Fruit fly (Drosophila melanogaster) whole organism, embryonic: ENCODE measurements around the gene CG33111.

Source experiments
- Bdp1 ChIP-seq: fragments of 200-800 bp; sonication (Bioruptor generic); optimal IDR thresholded peaks from 3 replicates; lab custom pipeline; 2016; ENCODE audit warnings: missing biosample characterization, missing genetic modification characterization
- CG10565 ChIP-seq: fragments of 200-800 bp; sonication (Bioruptor generic); optimal IDR thresholded peaks from 3 replicates; lab custom pipeline; 2016; ENCODE audit warnings: missing biosample characterization, mild to moderate bottlenecking, missing genetic modification characterization
- CG11696 ChIP-seq: fragments of 200-800 bp; sonication (Bioruptor generic); IDR thresholded peaks from 2 replicates; pipeline ENCODE4 v1.3.6; 2022; ENCODE audit warnings: missing biosample characterization, missing genetic modification characterization
- CG12071 ChIP-seq: fragments of 200-800 bp; sonication (Bioruptor generic); optimal IDR thresholded peaks from 3 replicates; lab custom pipeline; 2018; ENCODE audit warnings: missing biosample characterization, mild to moderate bottlenecking, missing genetic modification characterization
- CG12155 ChIP-seq: fragments of 200-800 bp; sonication (Bioruptor generic); optimal IDR thresholded peaks from 3 replicates; lab custom pipeline; 2016; ENCODE audit warnings: missing biosample characterization, missing genetic modification characterization
- CG12236 ChIP-seq: fragments of 200-800 bp; sonication (Bioruptor generic); optimal IDR thresholded peaks from 2 replicates; lab custom pipeline; 2016; ENCODE audit warnings: missing biosample characterization, missing genetic modification characterization
- CG1233 ChIP-seq: fragments of 200-800 bp; sonication (Bioruptor generic); optimal IDR thresholded peaks from 4 replicates; lab custom pipeline; 2018; ENCODE audit warnings: missing biosample characterization, mild to moderate bottlenecking, missing genetic modification characterization
- CG13287 ChIP-seq: fragments of 200-800 bp; sonication (Bioruptor generic); IDR thresholded peaks from 2 replicates; pipeline ENCODE4 v1.3.6; 2022; ENCODE audit warnings: missing biosample characterization, missing genetic modification characterization; ENCODE audit not compliant: partially characterized antibody
- CG14667 ChIP-seq: fragments of 200-800 bp; sonication (Bioruptor generic); IDR thresholded peaks from 2 replicates; pipeline ENCODE4 v1.3.6; 2022; ENCODE audit warnings: missing biosample characterization, missing genetic modification characterization
- CG15514 ChIP-seq: fragments of 200-800 bp; sonication (Bioruptor generic); optimal IDR thresholded peaks from 3 replicates; lab custom pipeline; 2017; ENCODE audit warnings: missing biosample characterization, missing genetic modification characterization, mild to moderate bottlenecking, moderate library complexity, missing genetic modification reagents
- CG17186 ChIP-seq: fragments of 200-800 bp; sonication (Bioruptor generic); optimal IDR thresholded peaks from 3 replicates; lab custom pipeline; 2017; ENCODE audit warnings: missing biosample characterization, missing genetic modification reagents, missing genetic modification characterization
- CG17568 ChIP-seq: fragments of 200-800 bp; sonication (Bioruptor generic); optimal IDR thresholded peaks from 2 replicates; lab custom pipeline; 2018; ENCODE audit warnings: missing biosample characterization, mild to moderate bottlenecking, missing genetic modification characterization, moderate library complexity
- CG17612 ChIP-seq: fragments of 200-800 bp; sonication (Bioruptor generic); IDR thresholded peaks from 2 replicates; pipeline ENCODE4 v1.3.6; 2022; ENCODE audit warnings: missing biosample characterization, missing genetic modification characterization
- CG2889 ChIP-seq: fragments of 200-800 bp; sonication (Bioruptor generic); IDR thresholded peaks from 3 replicates; pipeline ENCODE4 v1.3.6; 2022; ENCODE audit warnings: missing biosample characterization, missing genetic modification characterization
- CG4328 ChIP-seq: fragments of 200-800 bp; sonication (Bioruptor generic); optimal IDR thresholded peaks from 3 replicates; lab custom pipeline; 2017; ENCODE audit warnings: missing biosample characterization, missing genetic modification reagents, missing genetic modification characterization
- CG7963 ChIP-seq: fragments of 200-800 bp; sonication (Bioruptor generic); IDR thresholded peaks from 3 replicates; pipeline ENCODE4 v1.3.6; 2022; ENCODE audit warnings: missing biosample characterization, missing genetic modification characterization; ENCODE audit not compliant: partially characterized antibody
- CG7987 ChIP-seq: fragments of 200-800 bp; sonication (Bioruptor generic); optimal IDR thresholded peaks from 2 replicates; lab custom pipeline; 2018; ENCODE audit warnings: missing biosample characterization, mild to moderate bottlenecking, missing genetic modification characterization, moderate library complexity
- CG9727 ChIP-seq: fragments of 200-800 bp; sonication (Bioruptor generic); optimal IDR thresholded peaks from 3 replicates; lab custom pipeline; 2017; ENCODE audit warnings: missing biosample characterization, mild to moderate bottlenecking, missing genetic modification characterization
- CHES-1-like ChIP-seq: fragments of 200-800 bp; sonication (Bioruptor generic); optimal IDR thresholded peaks from 2 replicates; lab custom pipeline; 2016; ENCODE audit warnings: missing biosample characterization, missing genetic modification characterization
- CrebB ChIP-seq: fragments of 200-800 bp; sonication (Bioruptor generic); optimal IDR thresholded peaks from 3 replicates; lab custom pipeline; 2018; ENCODE audit warnings: missing biosample characterization, mild to moderate bottlenecking, missing genetic modification characterization
- Hr51 ChIP-seq, 2 experiments: fragments of 200-800 bp; sonication (Bioruptor generic); optimal IDR thresholded peaks; 2 replicates in 1 of 2; 3 replicates in 1 of 2; lab custom pipeline; 2016 to 2018; ENCODE audit warnings: missing biosample characterization in 2 of 2, missing genetic modification characterization in 2 of 2, mild to moderate bottlenecking in 1 of 2, moderate library complexity in 1 of 2
- Lhr ChIP-seq: fragments of 200-800 bp; sonication (Bioruptor generic); optimal IDR thresholded peaks from 3 replicates; lab custom pipeline; 2017; ENCODE audit warnings: mild to moderate bottlenecking, missing biosample characterization, missing genetic modification reagents, missing genetic modification characterization
- PHDP ChIP-seq: fragments of 200-800 bp; sonication (Bioruptor generic); optimal IDR thresholded peaks from 3 replicates; lab custom pipeline; 2018; ENCODE audit warnings: missing biosample characterization, mild to moderate bottlenecking, missing genetic modification characterization, moderate library complexity
- Pdp1 ChIP-seq, 2 experiments: fragments of 200-800 bp; sonication (Bioruptor generic); optimal IDR thresholded peaks; 3 replicates each; lab custom pipeline; 2016; ENCODE audit warnings: missing biosample characterization in 2 of 2, missing genetic modification characterization in 2 of 2, mild to moderate bottlenecking in 1 of 2, moderate library complexity in 1 of 2
- Sin3A ChIP-seq: fragments of >200 bp; optimal IDR thresholded peaks from 2 replicates; lab custom pipeline; 2018
- Spps ChIP-seq: fragments of 200-800 bp; sonication (Bioruptor generic); optimal IDR thresholded peaks from 2 replicates; lab custom pipeline; 2018; ENCODE audit warnings: missing biosample characterization, mild to moderate bottlenecking, missing genetic modification characterization
- Xrp1 ChIP-seq: fragments of 200-800 bp; sonication (Bioruptor generic); IDR thresholded peaks from 2 replicates; pipeline ENCODE4 v1.3.6; 2022; ENCODE audit warnings: missing biosample characterization, missing genetic modification characterization
- bsh ChIP-seq, 2 experiments: fragments of 200-800 bp; sonication (Bioruptor generic); optimal IDR thresholded peaks; 2 replicates each; lab custom pipeline; 2017 to 2018; ENCODE audit warnings: mild to moderate bottlenecking in 2 of 2, missing biosample characterization in 2 of 2, missing genetic modification characterization in 2 of 2, moderate library complexity in 1 of 2
- btn ChIP-seq: fragments of 200-800 bp; sonication (Bioruptor generic); optimal IDR thresholded peaks from 2 replicates; lab custom pipeline; 2016; ENCODE audit warnings: missing biosample characterization, missing genetic modification characterization
- cato ChIP-seq: fragments of 200-800 bp; sonication (Bioruptor generic); optimal IDR thresholded peaks from 2 replicates; lab custom pipeline; 2016; ENCODE audit warnings: missing biosample characterization, missing genetic modification characterization, borderline replicate concordance
- caup ChIP-seq: fragments of 200-800 bp; sonication (Bioruptor generic); optimal IDR thresholded peaks from 3 replicates; lab custom pipeline; 2017; ENCODE audit warnings: missing biosample characterization, mild to moderate bottlenecking, missing genetic modification characterization, moderate library complexity; ENCODE audit not compliant: severe bottlenecking
- chinmo ChIP-seq: fragments of 200-800 bp; sonication (Bioruptor generic); IDR thresholded peaks from 4 replicates; pipeline ENCODE4 v1.3.6; 2022; ENCODE audit warnings: missing biosample characterization, missing genetic modification characterization; ENCODE audit not compliant: partially characterized antibody
- chm ChIP-seq: fragments of 200-800 bp; sonication (Bioruptor generic); IDR thresholded peaks from 2 replicates; pipeline ENCODE4 v1.3.6; 2022; ENCODE audit warnings: missing biosample characterization, missing genetic modification characterization
- croc ChIP-seq: fragments of 200-800 bp; sonication (Bioruptor generic); conservative IDR thresholded peaks from 3 replicates; pipeline ENCODE4 v1.3.6; 2022; ENCODE audit warnings: missing biosample characterization, missing genetic modification characterization
- danr ChIP-seq: fragments of 200-800 bp; sonication (Bioruptor generic); IDR thresholded peaks from 2 replicates; pipeline ENCODE4 v1.3.6; 2022; ENCODE audit warnings: missing biosample characterization, missing genetic modification characterization
- fd64A ChIP-seq: fragments of 200-800 bp; sonication (Bioruptor generic); optimal IDR thresholded peaks from 3 replicates; lab custom pipeline; 2018; ENCODE audit warnings: missing biosample characterization, mild to moderate bottlenecking, missing genetic modification characterization
- gcm ChIP-seq: fragments of 200-800 bp; sonication (Bioruptor generic); optimal IDR thresholded peaks from 2 replicates; lab custom pipeline; 2019; ENCODE audit warnings: missing biosample characterization, mild to moderate bottlenecking, missing genetic modification characterization, moderate library complexity
- gem ChIP-seq: fragments of 200-800 bp; sonication (Bioruptor generic); optimal IDR thresholded peaks from 2 replicates; lab custom pipeline; 2019; ENCODE audit warnings: missing biosample characterization, mild to moderate bottlenecking, missing genetic modification characterization, moderate library complexity
- mld ChIP-seq: fragments of 200-800 bp; sonication (Bioruptor generic); IDR thresholded peaks from 3 replicates; pipeline ENCODE4 v1.3.6; 2022; ENCODE audit warnings: missing biosample characterization, missing genetic modification characterization; ENCODE audit not compliant: partially characterized antibody
- nerfin-1 ChIP-seq: fragments of 200-800 bp; sonication (Bioruptor generic); optimal IDR thresholded peaks from 3 replicates; lab custom pipeline; 2019; ENCODE audit warnings: missing biosample characterization, mild to moderate bottlenecking, missing genetic modification characterization, moderate library complexity
- peb ChIP-seq: fragments of 200-800 bp; sonication (Bioruptor generic); IDR thresholded peaks from 2 replicates; pipeline ENCODE4 v1.3.6; 2022; ENCODE audit warnings: missing biosample characterization, missing genetic modification characterization
- pum ChIP-seq: fragments of 200-800 bp; sonication (Bioruptor generic); optimal IDR thresholded peaks from 2 replicates; lab custom pipeline; 2016; ENCODE audit warnings: missing biosample characterization, missing genetic modification characterization
- pzg ChIP-seq: fragments of 200-800 bp; sonication (Bioruptor generic); optimal IDR thresholded peaks from 3 replicates; lab custom pipeline; 2018; ENCODE audit warnings: missing biosample characterization, mild to moderate bottlenecking, missing genetic modification characterization, moderate library complexity
- sc ChIP-seq, 3 experiments: fragments of >200 bp in 2 of 3; fragments of 200-800 bp in 1 of 3; sonication (Bioruptor generic) in 1 of 3; optimal IDR thresholded peaks; 2 replicates in 2 of 3; 3 replicates in 1 of 3; lab custom pipeline; 2017; ENCODE audit warnings: mild to moderate bottlenecking in 1 of 3, missing biosample characterization in 1 of 3, missing genetic modification characterization in 1 of 3, missing genetic modification reagents in 1 of 3
- seq ChIP-seq: fragments of 200-800 bp; sonication (Bioruptor generic); IDR thresholded peaks from 2 replicates; pipeline ENCODE4 v1.3.6; 2022; ENCODE audit warnings: missing biosample characterization, missing genetic modification characterization
- stc ChIP-seq: fragments of 200-800 bp; sonication (Bioruptor generic); IDR thresholded peaks from 2 replicates; pipeline ENCODE4 v1.3.6; 2022; ENCODE audit warnings: missing biosample characterization, missing genetic modification characterization
- usp ChIP-seq: fragments of >200 bp; optimal IDR thresholded peaks from 2 replicates; lab custom pipeline; 2017; ENCODE audit warnings: missing biosample characterization, missing genetic modification characterization
- vnd ChIP-seq: fragments of 200-800 bp; sonication (Bioruptor generic); IDR thresholded peaks from 3 replicates; pipeline ENCODE4 v1.3.6; 2022; ENCODE audit warnings: missing biosample characterization, missing genetic modification characterization; ENCODE audit not compliant: partially characterized antibody
- wek ChIP-seq: fragments of 200-800 bp; sonication (Bioruptor generic); optimal IDR thresholded peaks from 3 replicates; lab custom pipeline; 2018; ENCODE audit warnings: missing biosample characterization, mild to moderate bottlenecking, missing genetic modification characterization, moderate library complexity

The CG33111 gene

dm6 chr3R:23803668-23804067 is 15.4 kb downstream of the CG33111 start, which contains the start of gene CG34355 (continued):
- TF ChIP-seq CG13287 (no peak), Xrp1 (GFP tag; lab: Robert Waterston, UW) (no peak), CG12071 (GFP tag; lab: Kevin White, UChicago) (no peak), usp (GFP tag; lab: Kevin White, UChicago) (no peak), CG7963 (no peak), chm (GFP tag; lab: Robert Waterston, UW) (peak; percentile 56; the same call in 1 of the 2 replicates), wek (peak; percentile 80), CG17568 (peak; percentile 84), cato (GFP tag; lab: Kevin White, UChicago) (no peak), danr (no peak), bsh (GFP tag; optimal IDR thresholded peaks at IDR 0.05; lab: Kevin White, UChicago) (peak in 1 of 2 experiments; percentile 58), nerfin-1 (no peak), mld (GFP tag; lab: Robert Waterston, UW) (no peak), gcm (GFP tag; lab: Kevin White, UChicago) (peak; percentile 54), CG12236 (GFP tag; lab: Kevin White, UChicago) (no peak), CG4328 (peak; percentile 7), gem (tag; lab: Kevin White, UChicago) (no peak), pzg (GFP tag; lab: Kevin White, UChicago) (no peak), vnd (GFP tag; lab: Robert Waterston, UW) (no peak), CG17186 (GFP tag; lab: Kevin White, UChicago) (peak; percentile 46), croc (no peak), seq (GFP tag; lab: Robert Waterston, UW) (peak; percentile 36; the same call in 1 of the 2 replicates), CrebB (tag; lab: Kevin White, UChicago) (peak; percentile 37), Bdp1 (peak; percentile 7), CG14667 (GFP tag; lab: Robert Waterston, UW) (no peak), fd64A (GFP tag; lab: Kevin White, UChicago) (peak; percentile 81), CG9727 (GFP tag; lab: Kevin White, UChicago) (no peak), PHDP (no peak), CG10565 (GFP tag; lab: Kevin White, UChicago) (no peak), peb (no peak), Pdp1 (GFP tag; optimal IDR thresholded peaks at IDR 0.05; lab: Kevin White, UChicago) (no peak), caup (GFP tag; lab: Kevin White, UChicago) (peak; percentile 76), stc (GFP tag; lab: Robert Waterston, UW) (peak; percentile 52; the same call in 1 of the 2 replicates), Lhr (GFP tag; lab: Kevin White, UChicago) (peak; percentile 19), CHES-1-like (GFP tag; lab: Kevin White, UChicago) (no peak), CG17612 (no peak), btn (peak; percentile 30), CG1233 (GFP tag; lab: Kevin White, UChicago) (peak; percentile 69), CG15514 (GFP tag; lab: Kevin White, UChicago) (no peak), CG7987 (GFP tag; lab: Kevin White, UChicago) (peak; percentile 62), pum (GFP tag; lab: Kevin White, UChicago) (no peak), sc (optimal IDR thresholded peaks at IDR 0.05; lab: Kevin White, UChicago) (no peak), sc (GFP tag; optimal IDR thresholded peaks at IDR 0.05; lab: Kevin White, UChicago) (peak; percentile 36), Spps (tag; lab: Kevin White, UChicago) (peak; percentile 21), CG11696 (GFP tag; lab: Robert Waterston, UW) (peak; percentile 33; the same call in 1 of the 2 replicates), CG12155 (GFP tag; lab: Kevin White, UChicago) (no peak), CG2889 (GFP tag; lab: Robert Waterston, UW) (no peak), chinmo (GFP tag; lab: Robert Waterston, UW) (no peak), Hr51 (GFP tag; optimal IDR thresholded peaks at IDR 0.05; lab: Kevin White, UChicago) (no peak), Sin3A (no peak)
